Worm (Caenorhabditis elegans): ENCODE measurements around the gene F57A8.6.

F57A8.6 gene

ce11 chrV:10090461-10090860 is 16.8 kb upstream of the F57A8.6 start, which contains the start of gene R04B5.7:
TSS of gene R04B5.7 (minus strand) at chrV:10090561.
- TF ChIP-seq sma-9 (GFP tag; optimal IDR thresholded peaks at IDR 0.05) (no peak), sma-9 (tag; optimal IDR thresholded peaks at IDR 0.05) (no peak), lsy-2 (tag; optimal IDR thresholded peaks at IDR 0.05) (no peak), lin-39 (tag; optimal IDR thresholded peaks at IDR 0.05) (no peak), C34F6.9 (tag; optimal IDR thresholded peaks at IDR 0.05) (no peak), Y55F3AM.14 (GFP tag; optimal IDR thresholded peaks at IDR 0.05) (no peak), nhr-25 (tag; optimal IDR thresholded peaks at IDR 0.05) (no peak), lin-11 (tag; optimal IDR thresholded peaks at IDR 0.05) (no peak), ceh-16 (tag; optimal IDR thresholded peaks at IDR 0.05) (no peak), fos-1 (tag; optimal IDR thresholded peaks at IDR 0.05) (no peak), F13H6.1 (tag; optimal IDR thresholded peaks at IDR 0.05) (no peak), ztf-11 (tag; optimal IDR thresholded peaks at IDR 0.05) (no peak), crh-2 (tag; optimal IDR thresholded peaks at IDR 0.05) (no peak)

ce11 chrV:10087103-10087502 is 13.4 kb upstream of the F57A8.6 start, which contains the start of gene R04B5.5:
TSS of gene R04B5.5 (plus strand) at chrV:10087480.
- TF ChIP-seq Y55F3AM.14 (GFP tag; optimal IDR thresholded peaks at IDR 0.05) (no peak), sma-9 (GFP tag; optimal IDR thresholded peaks at IDR 0.05) (peak; percentile 87), sma-9 (tag; optimal IDR thresholded peaks at IDR 0.05) (no peak), fos-1 (tag; optimal IDR thresholded peaks at IDR 0.05) (peak; percentile 69), crh-2 (tag; optimal IDR thresholded peaks at IDR 0.05) (peak; percentile 35), mdl-1 (tag; optimal IDR thresholded peaks at IDR 0.05) (peak; percentile 15 to 45), C34F6.9 (tag; optimal IDR thresholded peaks at IDR 0.05) (peak; percentile 21), nhr-21 (tag; optimal IDR thresholded peaks at IDR 0.05) (peak; percentile 65), blmp-1 (tag; optimal IDR thresholded peaks at IDR 0.05; ENCODE audit: insufficient read depth) (peak; percentile 55), lsy-2 (tag; optimal IDR thresholded peaks at IDR 0.05) (peak in 1 of 2 experiments; percentile 39), sma-3 (GFP tag; optimal IDR thresholded peaks at IDR 0.05) (peak; percentile 32), elt-1 (tag; optimal IDR thresholded peaks at IDR 0.05) (no peak), F13H6.1 (tag; optimal IDR thresholded peaks at IDR 0.05) (peak; percentile 29), ZK546.5 (tag; optimal IDR thresholded peaks at IDR 0.05) (no peak), egl-27 (tag; optimal IDR thresholded peaks at IDR 0.05) (peak; percentile 35), R02D3.7 (tag; optimal IDR thresholded peaks at IDR 0.05) (no peak), peb-1 (tag; optimal IDR thresholded peaks at IDR 0.05) (no peak)

- TF ChIP-seq lsy-2 (tag; optimal IDR thresholded peaks at IDR 0.05): peak in 1 of 2 experiments; percentile 13
- peak; percentile 32 for TF ChIP-seq sma-9 (GFP tag; optimal IDR thresholded peaks at IDR 0.05)
- TF ChIP-seq sma-9 (tag; optimal IDR thresholded peaks at IDR 0.05): no peak
- no peak for TF ChIP-seq aly-2 (tag; optimal IDR thresholded peaks at IDR 0.05)
- TF ChIP-seq nhr-237 (tag; optimal IDR thresholded peaks at IDR 0.05): no peak
- TF ChIP-seq F13H6.1 (tag; optimal IDR thresholded peaks at IDR 0.05): peak; percentile 37
These were observed 12.4 kb upstream of the F57A8.6 start for ce11 chrV:10086141-10086540.

DNA sequence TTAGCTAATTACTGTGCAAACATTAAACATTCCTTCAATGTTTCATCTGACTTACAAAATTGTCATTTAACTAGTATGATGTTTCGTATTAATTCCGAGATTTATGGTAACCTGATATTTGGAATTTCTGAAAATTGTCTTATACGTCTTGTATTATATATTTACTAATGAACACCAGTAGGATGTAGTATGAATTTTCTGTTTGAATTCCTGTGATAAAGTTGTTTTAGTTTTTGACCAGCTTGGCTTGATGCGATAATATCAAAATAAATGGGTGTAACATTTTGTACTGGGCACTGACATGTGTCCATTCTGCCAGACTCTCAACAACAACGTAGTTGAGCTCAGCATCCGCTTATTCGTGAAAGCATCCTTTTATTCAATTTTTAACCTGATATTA is 11.2 kb upstream of the F57A8.6 start, which contains the start of gene R04B5.6:
Gene R04B5.6, plus strand, starts transcription at position 301 of the 400 bp plus-strand sequence.
- TF ChIP-seq egl-27 (tag; optimal IDR thresholded peaks at IDR 0.05): no peak

DNA sequence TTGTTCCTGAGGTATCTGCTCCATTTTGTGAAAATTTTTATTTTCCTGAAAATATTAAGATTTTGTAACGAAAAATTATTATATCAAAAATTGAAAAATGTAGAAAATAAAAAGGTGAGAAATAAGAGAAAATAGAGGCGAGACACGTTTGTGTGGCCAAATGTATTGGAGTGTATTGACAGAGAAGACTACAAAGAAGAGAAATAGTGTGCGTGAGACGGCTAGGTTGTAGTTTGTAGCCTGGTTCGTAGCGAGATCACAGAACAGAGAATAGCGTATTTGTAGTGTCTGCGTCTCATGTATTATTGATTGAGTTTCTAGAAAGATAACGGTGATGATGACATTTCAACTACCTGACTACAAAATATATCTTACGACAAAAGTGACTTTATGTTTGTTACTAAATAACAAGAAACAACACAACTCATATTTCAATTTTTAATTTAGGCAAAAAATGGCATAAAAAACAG is 10.3 kb upstream of the F57A8.6 start, which contains the start of gene nhr-12:
Gene nhr-12, minus strand, starts transcription at position 51 of the 470 bp plus-strand sequence.
- TF ChIP-seq sma-3 (GFP tag; optimal IDR thresholded peaks at IDR 0.05) (no peak), dmd-4 (tag; optimal IDR thresholded peaks at IDR 0.05) (no peak), unc-55 (GFP tag; optimal IDR thresholded peaks at IDR 0.05) (peak; percentile 24), sma-9 (GFP tag; optimal IDR thresholded peaks at IDR 0.05) (peak; percentile 29), sma-9 (tag; optimal IDR thresholded peaks at IDR 0.05) (no peak), aly-2 (tag; optimal IDR thresholded peaks at IDR 0.05) (no peak), skn-1 (tag; optimal IDR thresholded peaks at IDR 0.05) (peak; percentile 2), crh-2 (tag; optimal IDR thresholded peaks at IDR 0.05) (peak; percentile 45)

- TF ChIP-seq unc-62 (GFP tag; optimal IDR thresholded peaks at IDR 0.05): no peak
- no peak for TF ChIP-seq ceh-16 (tag; optimal IDR thresholded peaks at IDR 0.05)
- TF ChIP-seq R02D3.7 (tag; optimal IDR thresholded peaks at IDR 0.05): no peak
- no peak for TF ChIP-seq elt-1 (tag; optimal IDR thresholded peaks at IDR 0.05)
- TF ChIP-seq alr-1 (tag; optimal IDR thresholded peaks at IDR 0.05): no peak
- no peak for TF ChIP-seq peb-1 (tag; optimal IDR thresholded peaks at IDR 0.05)
- no peak for TF ChIP-seq sma-9 (GFP tag; optimal IDR thresholded peaks at IDR 0.05)
- TF ChIP-seq sma-9 (tag; optimal IDR thresholded peaks at IDR 0.05): no peak
- no peak for TF ChIP-seq lin-13 (GFP tag; optimal IDR thresholded peaks at IDR 0.05)
- TF ChIP-seq nhr-10 (tag; optimal IDR thresholded peaks at IDR 0.05): no peak
These were observed 7.9 kb upstream of the F57A8.6 start, which contains the start of gene nhr-205 for ce11 chrV:10081636-10082035. TSS of gene nhr-205 (minus strand) at chrV:10081776.
